Worm (Caenorhabditis elegans): Measurements from ENCODE around the gene K12H6.8.

DNA sequence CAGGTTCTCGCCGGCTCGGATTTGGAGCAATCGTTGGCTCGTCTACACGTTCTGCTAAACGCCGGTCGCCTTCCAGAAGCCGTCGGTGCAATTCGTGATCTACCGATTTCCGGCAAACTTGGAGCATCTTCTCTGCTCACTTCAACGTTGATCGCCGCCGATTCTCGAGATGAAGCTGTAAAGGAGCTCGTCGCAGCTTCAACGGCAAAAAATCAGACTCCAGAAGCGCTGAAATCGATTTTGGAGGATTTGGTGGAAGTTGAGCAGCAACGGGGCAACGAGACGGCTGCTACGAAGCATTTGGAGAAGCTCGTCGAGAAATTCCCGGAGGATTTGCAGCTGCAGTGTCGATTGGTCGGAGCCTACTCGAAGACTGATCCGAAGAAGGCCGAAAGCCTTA lies 36.0 kb upstream of the K12H6.8 start:
- TF ChIP-seq T26A5.8 (tag; optimal IDR thresholded peaks at IDR 0.05) (no peak), nhr-179 (tag; optimal IDR thresholded peaks at IDR 0.05) (no peak), madf-8 (GFP tag; conservative IDR thresholded peaks at IDR 0.05) (no peak), lsl-1 (GFP tag; optimal IDR thresholded peaks at IDR 0.05) (no peak), nhr-90 (tag; optimal IDR thresholded peaks at IDR 0.05) (no peak), tbp1 (GFP tag; optimal IDR thresholded peaks at IDR 0.05) (no peak)
